Fruit fly (Drosophila melanogaster) whole organism, pupa: Measurements from ENCODE around the gene sas.
A peak's percentile ranks its signal among the peaks of the same experiment; 100 is the strongest.

Experiments
- CG10348 ChIP-seq: fragments of 200-800 bp; sonication (Bioruptor generic); IDR thresholded peaks from 2 replicates; pipeline ENCODE4 v1.3.6; 2022; ENCODE audit warnings: missing biosample characterization, missing genetic modification characterization
- CG13204 ChIP-seq: fragments of 200-800 bp; sonication (Bioruptor generic); optimal IDR thresholded peaks from 2 replicates; lab custom pipeline; 2018; ENCODE audit warnings: missing biosample characterization, mild to moderate bottlenecking, missing genetic modification characterization, moderate library complexity
- CG15710 ChIP-seq: fragments of 200-800 bp; sonication (Bioruptor generic); optimal IDR thresholded peaks from 2 replicates; lab custom pipeline; 2018; ENCODE audit warnings: missing biosample characterization, mild to moderate bottlenecking, missing genetic modification characterization, moderate library complexity
- CG32121 ChIP-seq: fragments of 200-800 bp; sonication (Bioruptor generic); IDR thresholded peaks from 2 replicates; pipeline ENCODE4 v1.3.6; 2022; ENCODE audit warnings: missing biosample characterization, missing genetic modification characterization
- CG34367 ChIP-seq: fragments of 200-800 bp; sonication (Bioruptor generic); optimal IDR thresholded peaks from 2 replicates; lab custom pipeline; 2018; ENCODE audit warnings: missing biosample characterization, mild to moderate bottlenecking, missing genetic modification characterization
- CG4496 ChIP-seq: fragments of 200-800 bp; sonication (Bioruptor generic); IDR thresholded peaks from 3 replicates; pipeline ENCODE4 v1.3.6; 2022; ENCODE audit warnings: missing biosample characterization, missing genetic modification characterization
- CG8159 ChIP-seq: fragments of 200-800 bp; sonication (Bioruptor generic); optimal IDR thresholded peaks from 3 replicates; lab custom pipeline; 2018; ENCODE audit warnings: missing biosample characterization, mild to moderate bottlenecking, missing genetic modification characterization, moderate library complexity
- D1 ChIP-seq: fragments of 200-800 bp; sonication (Bioruptor generic); optimal IDR thresholded peaks from 2 replicates; lab custom pipeline; 2018; ENCODE audit warnings: missing biosample characterization, mild to moderate bottlenecking, missing genetic modification characterization, moderate library complexity
- EcR ChIP-seq: fragments of 200-800 bp; sonication (Bioruptor generic); optimal IDR thresholded peaks from 3 replicates; lab custom pipeline; 2019; ENCODE audit warnings: missing biosample characterization, missing genetic modification characterization, mild to moderate bottlenecking, moderate library complexity, missing genetic modification reagents
- Ets98B ChIP-seq: fragments of 200-800 bp; sonication (Bioruptor generic); IDR thresholded peaks from 2 replicates; pipeline ENCODE4 v1.3.6; 2022; ENCODE audit warnings: missing biosample characterization, missing genetic modification characterization
- Pif1A ChIP-seq: fragments of 200-800 bp; sonication (Bioruptor generic); optimal IDR thresholded peaks from 3 replicates; lab custom pipeline; 2016; ENCODE audit warnings: missing biosample characterization, missing genetic modification characterization
- Pif1B ChIP-seq: fragments of 200-800 bp; sonication (Bioruptor generic); optimal IDR thresholded peaks from 3 replicates; lab custom pipeline; 2016; ENCODE audit warnings: missing biosample characterization, missing genetic modification characterization
- fd96Ca ChIP-seq: fragments of 200-800 bp; sonication (Bioruptor generic); IDR thresholded peaks from 3 replicates; pipeline ENCODE4 v1.3.6; 2022; ENCODE audit warnings: missing biosample characterization, missing genetic modification characterization
- gl ChIP-seq: fragments of 200-800 bp; sonication (Bioruptor generic); optimal IDR thresholded peaks from 2 replicates; lab custom pipeline; 2018; ENCODE audit warnings: missing biosample characterization, mild to moderate bottlenecking, missing genetic modification characterization

dm6 chr3R:7174755-7175154, 12.1 kb downstream of the sas start:
- TF ChIP-seq CG32121 = no peak
- TF ChIP-seq CG4496 (GFP tag; lab: Robert Waterston, UW) = peak; percentile 43; the same call in 1 of the 3 replicates
- TF ChIP-seq Ets98B (GFP tag; lab: Robert Waterston, UW) = no peak
- TF ChIP-seq CG8159 (tag; lab: Kevin White, UChicago) = no peak
- TF ChIP-seq EcR (GFP tag; lab: Kevin White, UChicago) = peak; percentile 84
- TF ChIP-seq Pif1B = no peak
- no peak for TF ChIP-seq Pif1A (GFP tag; lab: Kevin White, UChicago)
- TF ChIP-seq CG10348 (GFP tag; lab: Robert Waterston, UW) = no peak
- TF ChIP-seq gl (tag; lab: Kevin White, UChicago) = no peak
- no peak for TF ChIP-seq fd96Ca (GFP tag; lab: Robert Waterston, UW)
- peak; percentile 33 for TF ChIP-seq CG13204 (GFP tag; lab: Kevin White, UChicago)
- no peak for TF ChIP-seq D1 (tag; lab: Kevin White, UChicago)
- no peak for TF ChIP-seq CG34367 (tag; lab: Kevin White, UChicago)
- no peak for TF ChIP-seq CG15710 (tag; lab: Kevin White, UChicago)
